Fruit fly (Drosophila melanogaster): Measurements from ENCODE around the gene ctp.

- no peak for TF ChIP-seq CG17829 (tag; optimal IDR thresholded peaks at IDR 0.05)
- no peak for TF ChIP-seq CHES-1-like (GFP tag; optimal IDR thresholded peaks at IDR 0.05)
Measured at dm6 chrX:4699775-4700174, 12.2 kb downstream of the ctp start.
